Fruit fly (Drosophila melanogaster): ENCODE measurements around the gene Ndae1.

Gene Ndae1

DNA sequence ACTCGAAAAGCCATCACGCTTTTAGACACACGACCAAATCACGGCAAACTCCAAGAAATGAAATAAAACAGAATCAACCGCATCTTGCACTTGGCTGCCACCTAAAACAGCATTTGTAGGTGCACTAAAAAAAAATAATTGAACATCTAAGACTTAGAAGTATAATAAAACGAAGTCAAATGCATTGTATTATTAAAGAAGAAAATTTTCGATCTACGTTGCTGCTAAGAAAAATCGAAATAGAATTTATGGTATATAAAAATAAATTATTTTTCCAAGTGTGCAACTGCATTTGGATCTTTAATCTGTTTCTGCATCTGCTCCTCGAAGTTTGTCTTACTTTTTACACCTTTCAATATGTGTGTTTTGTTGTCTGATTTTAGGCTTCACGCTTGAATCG, 21.1 kb upstream of the Ndae1 start:
- no peak for TF ChIP-seq ovo (GFP tag; optimal IDR thresholded peaks at IDR 0.05)
- no peak for TF ChIP-seq Crg-1 (GFP tag; optimal IDR thresholded peaks at IDR 0.05)
- TF ChIP-seq toe (GFP tag; optimal IDR thresholded peaks at IDR 0.05): no peak
- TF ChIP-seq pad (GFP tag; optimal IDR thresholded peaks at IDR 0.05): no peak
- no peak for TF ChIP-seq CG5204 (GFP tag; optimal IDR thresholded peaks at IDR 0.05)

DNA sequence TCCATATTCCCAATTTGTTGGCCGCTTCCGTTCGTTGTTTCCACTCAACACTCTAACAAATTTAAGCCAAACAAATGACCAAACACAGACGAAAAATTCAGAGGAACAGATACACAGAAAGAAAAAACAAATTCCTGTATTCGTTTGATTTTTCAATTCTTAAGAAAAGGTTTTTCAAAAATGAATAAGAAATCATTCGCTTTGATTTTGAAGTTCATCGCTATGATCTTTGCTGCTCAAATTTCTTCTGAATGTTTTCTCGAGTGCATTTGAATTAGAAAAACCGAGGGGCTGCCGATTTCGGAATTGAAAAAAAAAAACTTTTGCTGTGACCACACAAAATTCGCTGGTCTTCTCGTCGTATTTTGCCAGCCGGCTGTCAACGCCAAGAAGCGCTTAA, 16.8 kb upstream of the Ndae1 start:
- TF ChIP-seq CG14711 (tag; optimal IDR thresholded peaks at IDR 0.05) (no peak), CG12768 (GFP tag; optimal IDR thresholded peaks at IDR 0.05) (no peak), cic (GFP tag; optimal IDR thresholded peaks at IDR 0.05) (no peak), CG5204 (GFP tag; optimal IDR thresholded peaks at IDR 0.05) (no peak), Mnt (GFP tag; optimal IDR thresholded peaks at IDR 0.05) (no peak), ovo (GFP tag; optimal IDR thresholded peaks at IDR 0.05) (no peak), CG7101 (tag; optimal IDR thresholded peaks at IDR 0.05) (no peak), CG1620 (GFP tag; optimal IDR thresholded peaks at IDR 0.05) (no peak), kay (GFP tag; ENCODE audit: borderline replicate concordance) (no peak), Hr96 (GFP tag; optimal IDR thresholded peaks at IDR 0.05) (no peak), cnc (optimal IDR thresholded peaks at IDR 0.05) (no peak), CG11617 (GFP tag; optimal IDR thresholded peaks at IDR 0.05) (no peak), CG7045 (GFP tag; optimal IDR thresholded peaks at IDR 0.05) (no peak), pad (GFP tag; optimal IDR thresholded peaks at IDR 0.05) (no peak), toe (GFP tag; optimal IDR thresholded peaks at IDR 0.05) (no peak), CG33017 (tag; optimal IDR thresholded peaks at IDR 0.05) (no peak), Clk (GFP tag; optimal IDR thresholded peaks at IDR 0.05) (no peak)

DNA sequence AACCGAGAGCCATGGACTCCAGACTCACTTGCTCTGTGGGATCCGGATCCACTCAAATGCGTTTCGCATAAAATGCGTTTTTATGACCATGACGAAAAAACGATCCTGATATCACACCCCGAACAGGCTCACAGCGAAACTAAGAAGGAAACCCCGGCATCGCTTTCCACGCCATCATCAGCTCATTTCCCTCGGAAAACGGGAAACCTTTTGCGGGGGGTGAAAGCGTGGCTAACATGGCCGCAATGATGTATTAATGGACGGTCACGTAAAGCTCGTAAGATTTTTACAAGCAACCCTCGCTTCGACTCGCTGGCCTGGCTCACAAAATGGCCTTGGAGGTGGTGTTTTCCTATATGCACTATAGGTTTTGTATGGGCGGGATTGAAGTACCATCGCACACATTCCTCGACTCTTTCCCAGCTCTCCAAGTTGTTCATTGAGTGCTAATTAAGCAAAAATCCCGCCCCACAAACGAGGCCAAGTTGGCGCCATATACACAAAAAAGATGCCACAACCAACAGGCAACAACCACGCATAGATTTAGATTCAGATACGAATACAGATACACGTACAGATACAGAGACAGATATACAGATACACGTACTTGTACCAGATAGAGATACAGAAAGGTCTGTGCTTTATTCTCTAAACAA, 15.9 kb upstream of the Ndae1 start:
- no peak for TF ChIP-seq bab1 (GFP tag; optimal IDR thresholded peaks at IDR 0.05)
- no peak for TF ChIP-seq toe (GFP tag; optimal IDR thresholded peaks at IDR 0.05)
- no peak for TF ChIP-seq CG14711 (tag; optimal IDR thresholded peaks at IDR 0.05)
- no peak for TF ChIP-seq Clk (GFP tag; optimal IDR thresholded peaks at IDR 0.05)
- no peak for TF ChIP-seq cnc (optimal IDR thresholded peaks at IDR 0.05)
- no peak for TF ChIP-seq kay (GFP tag; ENCODE audit: borderline replicate concordance)
- no peak for TF ChIP-seq CG7101 (tag; optimal IDR thresholded peaks at IDR 0.05)
- TF ChIP-seq Hr96 (GFP tag; optimal IDR thresholded peaks at IDR 0.05): no peak

DNA sequence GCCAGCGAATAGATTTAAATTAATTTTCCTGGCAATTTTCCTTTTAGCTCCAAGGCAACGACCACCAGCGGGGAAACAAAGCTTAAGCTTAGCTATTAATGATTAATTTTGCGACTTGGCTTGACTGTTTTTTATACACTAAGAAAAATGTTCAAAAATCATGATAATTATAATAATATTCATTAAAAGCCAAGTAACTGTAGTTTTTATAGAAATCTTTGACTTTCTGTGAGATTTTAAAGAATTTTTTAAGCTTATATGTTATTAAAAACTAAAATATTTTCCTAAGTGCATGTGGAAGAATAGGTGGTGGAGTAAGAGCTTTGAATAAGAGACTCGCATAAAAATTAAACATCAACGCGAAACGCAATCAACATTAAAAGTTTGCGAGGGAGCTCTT, 15.3 kb upstream of the Ndae1 start:
- no peak for TF ChIP-seq CG7101 (tag; optimal IDR thresholded peaks at IDR 0.05)
- no peak for TF ChIP-seq ovo (GFP tag; optimal IDR thresholded peaks at IDR 0.05)
- no peak for TF ChIP-seq toe (GFP tag; optimal IDR thresholded peaks at IDR 0.05)
- TF ChIP-seq Hr96 (GFP tag; optimal IDR thresholded peaks at IDR 0.05): no peak
- no peak for TF ChIP-seq CG33017 (tag; optimal IDR thresholded peaks at IDR 0.05)
- TF ChIP-seq Crg-1 (GFP tag; optimal IDR thresholded peaks at IDR 0.05): no peak
- no peak for TF ChIP-seq cic (GFP tag; optimal IDR thresholded peaks at IDR 0.05)
- no peak for TF ChIP-seq CG12768 (GFP tag; optimal IDR thresholded peaks at IDR 0.05)
- no peak for TF ChIP-seq CG14711 (tag; optimal IDR thresholded peaks at IDR 0.05)
- no peak for TF ChIP-seq Mnt (GFP tag; optimal IDR thresholded peaks at IDR 0.05)
- TF ChIP-seq Clk (GFP tag; optimal IDR thresholded peaks at IDR 0.05): no peak
- TF ChIP-seq CG7045 (GFP tag; optimal IDR thresholded peaks at IDR 0.05): no peak
- no peak for TF ChIP-seq kay (GFP tag; ENCODE audit: borderline replicate concordance)
- TF ChIP-seq tj (GFP tag; optimal IDR thresholded peaks at IDR 0.05): no peak
- no peak for TF ChIP-seq CG11617 (GFP tag; optimal IDR thresholded peaks at IDR 0.05)
- no peak for TF ChIP-seq CG1620 (GFP tag; optimal IDR thresholded peaks at IDR 0.05)

DNA sequence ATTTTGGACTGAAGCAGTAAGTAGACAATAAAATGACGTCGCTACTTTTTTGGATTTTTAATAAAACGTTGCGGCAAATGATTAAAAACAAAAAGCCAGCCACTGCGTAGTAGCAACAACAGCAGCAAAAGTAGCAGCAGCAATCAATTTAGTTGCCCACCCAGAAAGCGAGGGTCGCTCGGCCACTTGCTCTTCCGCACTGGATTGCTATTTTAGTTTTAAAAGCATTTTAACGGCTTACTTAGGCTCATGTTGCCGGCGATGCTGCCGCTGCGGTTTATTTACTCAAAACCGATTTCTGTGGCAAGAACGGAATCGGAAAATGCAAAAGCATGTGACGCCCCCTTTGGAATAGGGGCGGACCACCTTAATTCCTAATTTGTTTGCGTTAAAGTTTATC, 13.4 kb upstream of the Ndae1 start:
- TF ChIP-seq CG33017 (tag; optimal IDR thresholded peaks at IDR 0.05) (no peak), cnc (optimal IDR thresholded peaks at IDR 0.05) (no peak), CG12768 (GFP tag; optimal IDR thresholded peaks at IDR 0.05) (no peak), CG5204 (GFP tag; optimal IDR thresholded peaks at IDR 0.05) (no peak), Hr96 (GFP tag; optimal IDR thresholded peaks at IDR 0.05) (no peak), cic (GFP tag; optimal IDR thresholded peaks at IDR 0.05) (no peak), Clk (GFP tag; optimal IDR thresholded peaks at IDR 0.05) (no peak), CG14711 (tag; optimal IDR thresholded peaks at IDR 0.05) (no peak), ovo (GFP tag; optimal IDR thresholded peaks at IDR 0.05) (no peak)

DNA sequence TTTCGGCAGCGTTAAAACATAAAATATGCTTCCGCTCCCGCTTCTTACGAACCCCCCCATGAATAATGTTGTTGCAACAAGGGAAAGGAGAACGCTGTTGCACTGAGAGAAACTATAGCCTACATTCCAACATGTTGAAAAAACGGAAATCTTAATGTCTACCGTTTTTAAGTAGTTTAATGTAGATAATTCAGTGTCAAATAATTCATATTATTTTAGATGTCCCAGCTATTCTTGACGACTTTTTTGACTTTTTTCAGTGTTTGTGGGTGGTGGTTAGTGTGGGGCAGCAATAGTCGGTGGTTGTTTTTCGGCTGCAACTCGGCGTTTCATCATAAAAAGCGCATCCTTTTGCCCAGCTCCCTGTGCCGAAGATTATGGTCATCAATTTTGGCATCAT, 12.8 kb upstream of the Ndae1 start:
- no peak for TF ChIP-seq kay (GFP tag; ENCODE audit: borderline replicate concordance)
- TF ChIP-seq CG5204 (GFP tag; optimal IDR thresholded peaks at IDR 0.05): no peak
- TF ChIP-seq CG33017 (tag; optimal IDR thresholded peaks at IDR 0.05): no peak
- TF ChIP-seq cic (GFP tag; optimal IDR thresholded peaks at IDR 0.05): no peak
- no peak for TF ChIP-seq pad (GFP tag; optimal IDR thresholded peaks at IDR 0.05)
- no peak for TF ChIP-seq toe (GFP tag; optimal IDR thresholded peaks at IDR 0.05)
- no peak for TF ChIP-seq tj (GFP tag; optimal IDR thresholded peaks at IDR 0.05)
- no peak for TF ChIP-seq CG1620 (GFP tag; optimal IDR thresholded peaks at IDR 0.05)
- no peak for TF ChIP-seq CG11617 (GFP tag; optimal IDR thresholded peaks at IDR 0.05)

DNA sequence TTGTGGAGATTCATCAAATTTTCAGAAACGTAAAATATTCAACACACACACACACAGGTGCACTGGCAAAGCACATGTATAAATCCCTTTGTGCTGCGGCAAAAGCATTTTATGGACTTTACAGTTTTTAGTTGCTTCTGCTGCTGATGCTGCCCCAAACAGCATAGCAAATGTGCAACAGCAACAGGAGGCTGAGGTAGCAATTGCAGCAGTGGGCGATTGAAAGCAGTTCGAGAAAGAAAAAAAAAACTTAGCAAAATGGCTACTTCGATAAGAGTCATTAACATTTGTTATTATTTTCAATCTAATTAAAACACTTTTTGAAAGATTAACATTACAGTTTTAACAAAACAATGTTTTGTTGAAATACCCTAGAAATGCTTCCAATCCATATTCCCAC, 11.1 kb upstream of the Ndae1 start:
- peak; percentile 72 for TF ChIP-seq kay (GFP tag; ENCODE audit: borderline replicate concordance)
- TF ChIP-seq Clk (GFP tag; optimal IDR thresholded peaks at IDR 0.05): no peak

Measured in whole organism, adult.